Worm (Caenorhabditis elegans): ENCODE results near the gene T05A7.13.

DNA sequence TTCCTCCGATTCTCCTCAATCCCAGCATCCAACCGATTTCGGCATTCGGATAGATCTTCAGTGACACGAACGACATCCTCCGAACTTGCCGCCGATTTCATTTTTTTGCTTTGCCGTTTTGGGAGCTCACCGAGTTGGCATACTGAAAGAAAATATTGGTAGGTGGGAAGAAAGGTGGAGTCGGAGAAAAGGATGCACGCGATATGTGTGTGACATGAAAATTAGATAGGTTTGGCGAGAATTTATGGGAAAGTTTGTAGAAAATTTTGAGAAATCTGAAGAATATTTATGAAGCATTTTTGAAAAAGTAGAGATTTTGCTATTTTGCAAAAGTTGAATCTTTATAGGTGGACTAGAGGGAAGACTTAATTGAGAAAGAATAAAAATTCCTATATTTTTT is 22.9 kb downstream of the T05A7.13 start, which contains the start of gene che-10:
- TF ChIP-seq ceh-100 (GFP tag; IDR thresholded peaks at IDR 0.05) (no peak), C17E4.6 (GFP tag; IDR thresholded peaks at IDR 0.05) (no peak)
